Fruit fly (Drosophila melanogaster) whole organism, embryonic: ENCODE measurements around the gene Pdcd4.
A peak's percentile ranks its signal among the peaks of the same experiment; 100 is the strongest.

Experiments
- Adf1 ChIP-seq: fragments of 200-800 bp; sonication (Bioruptor generic); IDR thresholded peaks from 2 replicates; pipeline ENCODE4 v1.3.6; 2022; ENCODE audit warnings: missing biosample characterization, missing genetic modification characterization
- Asciz ChIP-seq: fragments of 200-800 bp; sonication (Bioruptor generic); optimal IDR thresholded peaks from 2 replicates; lab custom pipeline; 2017; ENCODE audit warnings: missing biosample characterization, mild to moderate bottlenecking, missing genetic modification characterization, missing genetic modification reagents
- BtbVII ChIP-seq: fragments of 200-800 bp; sonication (Bioruptor generic); optimal IDR thresholded peaks from 3 replicates; lab custom pipeline; 2017; ENCODE audit warnings: missing biosample characterization, mild to moderate bottlenecking, missing genetic modification characterization
- CG1024 ChIP-seq: fragments of 200-800 bp; sonication (Bioruptor generic); IDR thresholded peaks from 2 replicates; pipeline ENCODE4 v1.3.6; 2022; ENCODE audit warnings: missing biosample characterization, missing genetic modification characterization
- CG10267 ChIP-seq: fragments of 200-800 bp; sonication (Bioruptor generic); optimal IDR thresholded peaks from 2 replicates; lab custom pipeline; 2018; ENCODE audit warnings: missing biosample characterization, mild to moderate bottlenecking, missing genetic modification characterization, moderate library complexity
- CG10366 ChIP-seq: fragments of 200-800 bp; sonication (Bioruptor generic); IDR thresholded peaks from 2 replicates; pipeline ENCODE4 v1.3.6; 2022; ENCODE audit warnings: missing biosample characterization, missing genetic modification characterization
- CG11456 ChIP-seq: fragments of 200-800 bp; sonication (Bioruptor generic); IDR thresholded peaks from 3 replicates; pipeline ENCODE4 v1.3.6; 2022; ENCODE audit warnings: missing biosample characterization, missing genetic modification characterization
- CG12744 ChIP-seq: fragments of 200-800 bp; sonication (Bioruptor generic); optimal IDR thresholded peaks from 2 replicates; lab custom pipeline; 2016; ENCODE audit warnings: missing biosample characterization, missing genetic modification characterization
- CG14050 ChIP-seq: fragments of 200-800 bp; sonication (Bioruptor generic); IDR thresholded peaks from 3 replicates; pipeline ENCODE4 v1.3.6; 2022; ENCODE audit warnings: missing biosample characterization, missing genetic modification characterization
- CG14441 ChIP-seq: fragments of 200-800 bp; sonication (Bioruptor generic); IDR thresholded peaks from 2 replicates; pipeline ENCODE4 v1.3.6; 2022; ENCODE audit warnings: missing biosample characterization, missing genetic modification characterization
- CG16815 ChIP-seq: fragments of 200-800 bp; sonication (Bioruptor generic); optimal IDR thresholded peaks from 3 replicates; lab custom pipeline; 2017; ENCODE audit warnings: missing biosample characterization, mild to moderate bottlenecking, missing genetic modification characterization
- CG17912 ChIP-seq: fragments of 200-800 bp; sonication (Bioruptor generic); optimal IDR thresholded peaks from 2 replicates; lab custom pipeline; 2018; ENCODE audit warnings: missing biosample characterization, mild to moderate bottlenecking, missing genetic modification characterization
- CG2116 ChIP-seq: fragments of 200-800 bp; sonication (Bioruptor generic); optimal IDR thresholded peaks from 3 replicates; lab custom pipeline; 2018; ENCODE audit warnings: missing biosample characterization, mild to moderate bottlenecking, missing genetic modification characterization
- CG43689 ChIP-seq: fragments of 200-800 bp; sonication (Bioruptor generic); IDR thresholded peaks from 2 replicates; pipeline ENCODE4 v1.3.6; 2022; ENCODE audit warnings: missing biosample characterization, missing genetic modification characterization
- CG6854 ChIP-seq: fragments of 200-800 bp; sonication (Bioruptor generic); optimal IDR thresholded peaks from 3 replicates; lab custom pipeline; 2017; ENCODE audit warnings: missing biosample characterization, mild to moderate bottlenecking, missing genetic modification characterization
- CG7987 ChIP-seq: fragments of 200-800 bp; sonication (Bioruptor generic); optimal IDR thresholded peaks from 2 replicates; lab custom pipeline; 2018; ENCODE audit warnings: missing biosample characterization, mild to moderate bottlenecking, missing genetic modification characterization, moderate library complexity
- CG8290 ChIP-seq, 3 experiments: fragments of 200-800 bp; sonication (Bioruptor generic); optimal IDR thresholded peaks; 2 replicates each; lab custom pipeline; 2016 to 2019; ENCODE audit warnings: missing biosample characterization in 3 of 3, missing genetic modification characterization in 3 of 3, mild to moderate bottlenecking in 2 of 3, moderate library complexity in 1 of 3
- CG8388 ChIP-seq: fragments of 200-800 bp; sonication (Bioruptor generic); optimal IDR thresholded peaks from 2 replicates; lab custom pipeline; 2019; ENCODE audit warnings: missing biosample characterization, mild to moderate bottlenecking, missing genetic modification characterization, moderate library complexity
- CG9437 ChIP-seq: fragments of 200-800 bp; sonication (Bioruptor generic); optimal IDR thresholded peaks from 2 replicates; lab custom pipeline; 2018; ENCODE audit warnings: missing biosample characterization, mild to moderate bottlenecking, missing genetic modification characterization
- CG9609 ChIP-seq: fragments of 200-800 bp; sonication (Bioruptor generic); optimal IDR thresholded peaks from 3 replicates; lab custom pipeline; 2016; ENCODE audit warnings: missing biosample characterization, missing genetic modification characterization
- CHES-1-like ChIP-seq: fragments of 200-800 bp; sonication (Bioruptor generic); optimal IDR thresholded peaks from 2 replicates; lab custom pipeline; 2016; ENCODE audit warnings: missing biosample characterization, missing genetic modification characterization
- Dip2 ChIP-seq: fragments of 200-800 bp; sonication (Bioruptor generic); IDR thresholded peaks from 2 replicates; pipeline ENCODE4 v1.3.6; 2022; ENCODE audit warnings: missing biosample characterization, missing genetic modification characterization
- E2f1 ChIP-seq: fragments of 200-800 bp; sonication (Bioruptor generic); IDR thresholded peaks from 2 replicates; pipeline ENCODE4 v1.3.6; 2022; ENCODE audit warnings: missing biosample characterization, missing genetic modification characterization
- HmgD ChIP-seq: fragments of 200-800 bp; sonication (Bioruptor generic); optimal IDR thresholded peaks from 3 replicates; lab custom pipeline; 2016; ENCODE audit warnings: missing biosample characterization, missing genetic modification characterization
- MBD-R2 ChIP-seq: fragments of 200-800 bp; sonication (Bioruptor generic); IDR thresholded peaks from 2 replicates; pipeline ENCODE4 v1.3.6; 2022; ENCODE audit warnings: missing biosample characterization, missing genetic modification characterization
- Med ChIP-seq: fragments of 200-800 bp; sonication (Bioruptor generic); peaks from one replicate; lab custom pipeline; 2016; ENCODE audit warnings: missing biosample characterization, missing genetic modification characterization, mild to moderate bottlenecking, inconsistent platforms, moderate library complexity
- Opbp ChIP-seq: fragments of 200-800 bp; sonication (Bioruptor generic); IDR thresholded peaks from 3 replicates; pipeline ENCODE4 v1.3.6; 2022; ENCODE audit warnings: missing biosample characterization, missing genetic modification characterization; ENCODE audit not compliant: partially characterized antibody
- Ptx1 ChIP-seq: fragments of 200-800 bp; sonication (Bioruptor generic); IDR thresholded peaks from 2 replicates; pipeline ENCODE4 v1.3.6; 2022; ENCODE audit warnings: missing biosample characterization, missing genetic modification characterization
- Rx ChIP-seq: fragments of 200-800 bp; sonication (Bioruptor generic); IDR thresholded peaks from 2 replicates; pipeline ENCODE4 v1.3.6; 2022; ENCODE audit warnings: missing biosample characterization, missing genetic modification characterization
- Ssrp ChIP-seq: fragments of 200-800 bp; sonication (Bioruptor generic); optimal IDR thresholded peaks from 2 replicates; lab custom pipeline; 2018; ENCODE audit warnings: missing biosample characterization, mild to moderate bottlenecking, missing genetic modification characterization, moderate library complexity
- TFAM ChIP-seq: fragments of 200-800 bp; sonication (Bioruptor generic); optimal IDR thresholded peaks from 2 replicates; lab custom pipeline; 2017; ENCODE audit warnings: missing biosample characterization, missing genetic modification characterization, inconsistent platforms
- Usf ChIP-seq: fragments of 200-800 bp; sonication (Bioruptor generic); optimal IDR thresholded peaks from 2 replicates; lab custom pipeline; 2017; ENCODE audit warnings: missing genotype, missing biosample characterization, missing genetic modification characterization
- abd-A ChIP-seq: fragments of 200-800 bp; sonication (Bioruptor generic); optimal IDR thresholded peaks from 3 replicates; lab custom pipeline; 2019; ENCODE audit warnings: missing biosample characterization, mild to moderate bottlenecking, missing genetic modification characterization, moderate library complexity
- az2 ChIP-seq: fragments of 200-800 bp; sonication (Bioruptor generic); optimal IDR thresholded peaks from 3 replicates; lab custom pipeline; 2016; ENCODE audit warnings: missing biosample characterization, missing genetic modification characterization
- da ChIP-seq: fragments of 200-800 bp; sonication (Bioruptor generic); optimal IDR thresholded peaks from 2 replicates; lab custom pipeline; 2016; ENCODE audit warnings: missing biosample characterization, missing genetic modification characterization
- dm ChIP-seq: fragments of 200-800 bp; sonication (Bioruptor generic); optimal IDR thresholded peaks from 3 replicates; lab custom pipeline; 2016; ENCODE audit warnings: missing biosample characterization, missing genetic modification characterization
- dmrt11E ChIP-seq: fragments of 200-800 bp; sonication (Bioruptor generic); optimal IDR thresholded peaks from 3 replicates; lab custom pipeline; 2018; ENCODE audit warnings: missing biosample characterization, mild to moderate bottlenecking, missing genetic modification characterization, moderate library complexity
- exex ChIP-seq: fragments of 200-800 bp; sonication (Bioruptor generic); optimal IDR thresholded peaks from 4 replicates; lab custom pipeline; 2018; ENCODE audit warnings: missing biosample characterization, mild to moderate bottlenecking, missing genetic modification characterization, moderate library complexity
- gsb-n ChIP-seq: fragments of 200-800 bp; sonication (Bioruptor generic); optimal IDR thresholded peaks from 3 replicates; lab custom pipeline; 2018; ENCODE audit warnings: missing biosample characterization, mild to moderate bottlenecking, missing genetic modification characterization
- kay ChIP-seq: fragments of 200-800 bp; sonication (Bioruptor generic); optimal IDR thresholded peaks from 2 replicates; lab custom pipeline; 2016; ENCODE audit warnings: missing biosample characterization, missing genetic modification characterization
- lab ChIP-seq: fragments of 200-800 bp; sonication (Bioruptor generic); optimal IDR thresholded peaks from 3 replicates; lab custom pipeline; 2017; ENCODE audit warnings: missing biosample characterization, missing genetic modification characterization, mild to moderate bottlenecking, moderate library complexity, missing genetic modification reagents
- odd ChIP-seq: fragments of 200-800 bp; sonication (Bioruptor generic); optimal IDR thresholded peaks from 2 replicates; lab custom pipeline; 2017; ENCODE audit warnings: missing biosample characterization, mild to moderate bottlenecking, missing genetic modification characterization
- otp ChIP-seq: fragments of 200-800 bp; sonication (Bioruptor generic); IDR thresholded peaks from 3 replicates; pipeline ENCODE4, ENCODE4 v1.3.6; 2022; ENCODE audit warnings: missing biosample characterization, missing genetic modification characterization
- phol ChIP-seq: fragments of 200-800 bp; sonication (Bioruptor generic); optimal IDR thresholded peaks from 3 replicates; lab custom pipeline; 2018; ENCODE audit warnings: missing biosample characterization, mild to moderate bottlenecking, missing genetic modification characterization, moderate library complexity
- stwl ChIP-seq: fragments of 200-800 bp; sonication (Bioruptor generic); optimal IDR thresholded peaks from 3 replicates; lab custom pipeline; 2018; ENCODE audit warnings: missing biosample characterization, mild to moderate bottlenecking, missing genetic modification characterization, moderate library complexity
- tap ChIP-seq: fragments of 200-800 bp; optimal IDR thresholded peaks from 3 replicates; lab custom pipeline; 2019; ENCODE audit warnings: missing biosample characterization, mild to moderate bottlenecking, missing genetic modification characterization, moderate library complexity
- ttk ChIP-seq: fragments of 200-800 bp; sonication (Bioruptor generic); IDR thresholded peaks from 2 replicates; pipeline ENCODE4 v2.1.2; 2022; ENCODE audit warnings: missing biosample characterization, missing genetic modification characterization
- yki ChIP-seq: fragments of >200 bp; optimal IDR thresholded peaks from 3 replicates; lab custom pipeline; 2018

Gene Pdcd4

dm6 chrX:13748906-13749872 is 6.0 kb downstream of the Pdcd4 start (continued):
- TF ChIP-seq CG12744 (GFP tag; lab: Kevin White, UChicago) (no peak), stwl (tag; lab: Kevin White, UChicago) (no peak), CG10366 (GFP tag; lab: Robert Waterston, UW) (peak; percentile 59), Rx (peak; percentile 21; the same call in 1 of the 2 replicates), CG8388 (GFP tag; lab: Kevin White, UChicago) (peak; percentile 59), Med (peak; percentile 43), MBD-R2 (GFP tag; lab: Robert Waterston, UW) (peak; percentile 28; the same call in 1 of the 2 replicates), CG6854 (GFP tag; lab: Kevin White, UChicago) (peak; percentile 63), az2 (GFP tag; lab: Kevin White, UChicago) (peak; percentile 42), kay (GFP tag; lab: Kevin White, UChicago) (peak; percentile 19), dm (GFP tag; lab: Kevin White, UChicago) (no peak), abd-A (tag; lab: Kevin White, UChicago) (no peak), CG10267 (tag; lab: Kevin White, UChicago) (peak; percentile 64), yki (lab: Kevin White, UChicago) (no peak), dmrt11E (peak; percentile 43), CG7987 (GFP tag; lab: Kevin White, UChicago) (peak; percentile 2), otp (GFP tag; lab: Robert Waterston, UW) (peak; percentile 65; the same call in 2 of the 3 replicates), CG2116 (peak; percentile 31), E2f1 (GFP tag; lab: Robert Waterston, UW) (peak; percentile 76), CG9609 (no peak), da (GFP tag; lab: Kevin White, UChicago) (no peak), Asciz (GFP tag; lab: Kevin White, UChicago) (peak; percentile 29), ttk (GFP tag; lab: Robert Waterston, UW) (peak; percentile 51), CG14441 (GFP tag; lab: Robert Waterston, UW) (peak; percentile 61), CG14050 (GFP tag; lab: Robert Waterston, UW) (peak; percentile 58; the same call in 2 of the 3 replicates), CG16815 (GFP tag; lab: Kevin White, UChicago) (peak; percentile 7), Opbp (no peak), BtbVII (peak; percentile 30), CG43689 (GFP tag; lab: Robert Waterston, UW) (0 out of 2 replicates have a peak, but pooled peaks have one; percentile 43), CHES-1-like (GFP tag; lab: Kevin White, UChicago) (peak; percentile 45), Dip2 (no peak), gsb-n (tag; lab: Kevin White, UChicago) (peak; percentile 28), TFAM (no peak), lab (GFP tag; lab: Kevin White, UChicago) (peak; percentile 79), Adf1 (GFP tag; lab: Robert Waterston, UW) (peak; percentile 49), CG8290 (GFP tag; optimal IDR thresholded peaks at IDR 0.05; lab: Kevin White, UChicago) (no peak), CG8290 (tag; optimal IDR thresholded peaks at IDR 0.05; lab: Kevin White, UChicago) (peak in 1 of 2 experiments; percentile 55), phol (tag; lab: Kevin White, UChicago) (peak; percentile 53), tap (tag; lab: Kevin White, UChicago) (peak; percentile 63), CG11456 (GFP tag; lab: Robert Waterston, UW) (0 out of 3 replicates have a peak, but pooled peaks have one; percentile 59), HmgD (GFP tag; lab: Kevin White, UChicago) (no peak), exex (tag; lab: Kevin White, UChicago) (peak; percentile 39), Ssrp (peak; percentile 39), Ptx1 (GFP tag; lab: Robert Waterston, UW) (peak; percentile 82), CG1024 (GFP tag; lab: Robert Waterston, UW) (peak; percentile 53; the same call in 1 of the 2 replicates), CG17912 (GFP tag; lab: Kevin White, UChicago) (no peak), odd (GFP tag; lab: Kevin White, UChicago) (peak; percentile 50), Usf (no peak), CG9437 (GFP tag; lab: Kevin White, UChicago) (peak; percentile 72)
